Fruit fly (Drosophila melanogaster) whole organism, embryonic: Measurements from ENCODE around the gene CG34238.

Experiments used
- Bdp1 ChIP-seq: fragments of 200-800 bp; sonication (Bioruptor generic); optimal IDR thresholded peaks from 3 replicates; lab custom pipeline; 2016; ENCODE audit warnings: missing biosample characterization, missing genetic modification characterization
- CG10366 ChIP-seq: fragments of 200-800 bp; sonication (Bioruptor generic); IDR thresholded peaks from 2 replicates; pipeline ENCODE4 v1.3.6; 2022; ENCODE audit warnings: missing biosample characterization, missing genetic modification characterization
- CG10462 ChIP-seq: fragments of 200-800 bp; sonication (Bioruptor generic); optimal IDR thresholded peaks from 2 replicates; lab custom pipeline; 2016; ENCODE audit warnings: missing biosample characterization, missing genetic modification characterization
- CG10543 ChIP-seq: fragments of 200-800 bp; sonication (Bioruptor generic); optimal IDR thresholded peaks from 3 replicates; lab custom pipeline; 2017; ENCODE audit warnings: missing biosample characterization, mild to moderate bottlenecking, missing genetic modification characterization, moderate library complexity
- CG11456 ChIP-seq: fragments of 200-800 bp; sonication (Bioruptor generic); IDR thresholded peaks from 3 replicates; pipeline ENCODE4 v1.3.6; 2022; ENCODE audit warnings: missing biosample characterization, missing genetic modification characterization
- CG12744 ChIP-seq: fragments of 200-800 bp; sonication (Bioruptor generic); optimal IDR thresholded peaks from 2 replicates; lab custom pipeline; 2016; ENCODE audit warnings: missing biosample characterization, missing genetic modification characterization
- CG14050 ChIP-seq: fragments of 200-800 bp; sonication (Bioruptor generic); IDR thresholded peaks from 3 replicates; pipeline ENCODE4 v1.3.6; 2022; ENCODE audit warnings: missing biosample characterization, missing genetic modification characterization
- CG14441 ChIP-seq: fragments of 200-800 bp; sonication (Bioruptor generic); IDR thresholded peaks from 2 replicates; pipeline ENCODE4 v1.3.6; 2022; ENCODE audit warnings: missing biosample characterization, missing genetic modification characterization
- CG14667 ChIP-seq: fragments of 200-800 bp; sonication (Bioruptor generic); IDR thresholded peaks from 2 replicates; pipeline ENCODE4 v1.3.6; 2022; ENCODE audit warnings: missing biosample characterization, missing genetic modification characterization
- CG15514 ChIP-seq: fragments of 200-800 bp; sonication (Bioruptor generic); optimal IDR thresholded peaks from 3 replicates; lab custom pipeline; 2017; ENCODE audit warnings: missing biosample characterization, missing genetic modification characterization, mild to moderate bottlenecking, moderate library complexity, missing genetic modification reagents
- CG2202 ChIP-seq: fragments of 200-800 bp; sonication (Bioruptor generic); optimal IDR thresholded peaks from 2 replicates; lab custom pipeline; 2018; ENCODE audit warnings: missing biosample characterization, mild to moderate bottlenecking, missing genetic modification characterization
- CG2889 ChIP-seq: fragments of 200-800 bp; sonication (Bioruptor generic); IDR thresholded peaks from 3 replicates; pipeline ENCODE4 v1.3.6; 2022; ENCODE audit warnings: missing biosample characterization, missing genetic modification characterization
- CG30403 ChIP-seq: fragments of 200-800 bp; sonication (Bioruptor generic); optimal IDR thresholded peaks from 3 replicates; lab custom pipeline; 2016; ENCODE audit warnings: missing biosample characterization, missing genetic modification characterization
- CG3163 ChIP-seq: fragments of 200-800 bp; sonication (Bioruptor generic); optimal IDR thresholded peaks from 3 replicates; lab custom pipeline; 2016; ENCODE audit warnings: missing biosample characterization, missing genetic modification characterization
- CG3281 ChIP-seq: fragments of 200-800 bp; sonication (Bioruptor generic); optimal IDR thresholded peaks from 3 replicates; lab custom pipeline; 2017; ENCODE audit warnings: missing biosample characterization, mild to moderate bottlenecking, missing genetic modification characterization
- CG4424 ChIP-seq: fragments of 200-800 bp; sonication (Bioruptor generic); optimal IDR thresholded peaks from 3 replicates; lab custom pipeline; 2016; ENCODE audit warnings: missing biosample characterization, missing genetic modification characterization
- CG7786 ChIP-seq: fragments of 200-800 bp; sonication (Bioruptor generic); optimal IDR thresholded peaks from 2 replicates; lab custom pipeline; 2016; ENCODE audit warnings: missing biosample characterization, missing genetic modification characterization
- CG9817 ChIP-seq: fragments of 200-800 bp; sonication (Bioruptor generic); optimal IDR thresholded peaks from 2 replicates; lab custom pipeline; 2018; ENCODE audit warnings: missing biosample characterization, mild to moderate bottlenecking, missing genetic modification characterization, moderate library complexity
- Dad ChIP-seq: fragments of 200-800 bp; sonication (Bioruptor generic); optimal IDR thresholded peaks from 3 replicates; lab custom pipeline; 2016; ENCODE audit warnings: missing biosample characterization, missing genetic modification characterization
- Doc3 ChIP-seq: fragments of 200-800 bp; sonication (Bioruptor generic); IDR thresholded peaks from 3 replicates; pipeline ENCODE4 v1.3.6; 2022; ENCODE audit warnings: missing biosample characterization, missing genetic modification characterization; ENCODE audit not compliant: partially characterized antibody
- Dp ChIP-seq: fragments of 200-800 bp; sonication (Bioruptor generic); optimal IDR thresholded peaks from 2 replicates; lab custom pipeline; 2018; ENCODE audit warnings: missing biosample characterization, mild to moderate bottlenecking, missing genetic modification characterization, moderate library complexity
- H15 ChIP-seq: fragments of 200-800 bp; sonication (Bioruptor generic); IDR thresholded peaks from 3 replicates; pipeline ENCODE4 v1.3.6; 2022; ENCODE audit warnings: missing biosample characterization, missing genetic modification characterization
- HLH54F ChIP-seq: fragments of 200-800 bp; sonication (Bioruptor generic); optimal IDR thresholded peaks from 3 replicates; lab custom pipeline; 2016; ENCODE audit warnings: missing biosample characterization, missing genetic modification characterization
- Kr ChIP-seq: fragments of 200-800 bp; sonication (Bioruptor generic); optimal IDR thresholded peaks from 2 replicates; lab custom pipeline; 2017; ENCODE audit warnings: missing biosample characterization, mild to moderate bottlenecking, missing genetic modification characterization
- Lim3 ChIP-seq: fragments of 200-800 bp; sonication (Bioruptor generic); IDR thresholded peaks from 2 replicates; pipeline ENCODE4 v1.3.6; 2022; ENCODE audit warnings: missing biosample characterization, missing genetic modification characterization
- Lpt ChIP-seq: fragments of >200 bp; optimal IDR thresholded peaks from 2 replicates; lab custom pipeline; 2018; ENCODE audit warnings: missing biosample characterization, missing genetic modification characterization
- Mrtf ChIP-seq: fragments of 200-800 bp; sonication (Bioruptor generic); IDR thresholded peaks from 3 replicates; pipeline ENCODE4 v1.3.6; 2022; ENCODE audit warnings: missing biosample characterization, missing genetic modification characterization
- Stat92E ChIP-seq, 3 experiments: fragments of >200 bp in 2 of 3; fragments of 200-800 bp in 1 of 3; sonication (Bioruptor generic) in 1 of 3; optimal IDR thresholded peaks; 2 replicates each; lab custom pipeline; 2017 to 2019; ENCODE audit warnings: missing biosample characterization in 3 of 3, missing genetic modification characterization in 3 of 3, mild to moderate bottlenecking in 1 of 3, moderate library complexity in 1 of 3
- Taf1 ChIP-seq: fragments of 200-800 bp; sonication (Bioruptor generic); IDR thresholded peaks from 2 replicates; pipeline ENCODE4 v1.3.6; 2022; ENCODE audit warnings: missing biosample characterization, missing genetic modification characterization
- Xrp1 ChIP-seq: fragments of 200-800 bp; sonication (Bioruptor generic); IDR thresholded peaks from 2 replicates; pipeline ENCODE4 v1.3.6; 2022; ENCODE audit warnings: missing biosample characterization, missing genetic modification characterization
- br ChIP-seq: fragments of >200 bp; optimal IDR thresholded peaks from 2 replicates; lab custom pipeline; 2017
- bsh ChIP-seq, 2 experiments: fragments of 200-800 bp; sonication (Bioruptor generic); optimal IDR thresholded peaks; 2 replicates each; lab custom pipeline; 2017 to 2018; ENCODE audit warnings: mild to moderate bottlenecking in 2 of 2, missing biosample characterization in 2 of 2, missing genetic modification characterization in 2 of 2, moderate library complexity in 1 of 2
- disco-r ChIP-seq: fragments of 200-800 bp; sonication (Bioruptor generic); optimal IDR thresholded peaks from 2 replicates; lab custom pipeline; 2016; ENCODE audit warnings: missing biosample characterization, missing genetic modification characterization
- fru ChIP-seq: fragments of >200 bp; optimal IDR thresholded peaks from 2 replicates; lab custom pipeline; 2017
- gcm ChIP-seq: fragments of 200-800 bp; sonication (Bioruptor generic); optimal IDR thresholded peaks from 2 replicates; lab custom pipeline; 2019; ENCODE audit warnings: missing biosample characterization, mild to moderate bottlenecking, missing genetic modification characterization, moderate library complexity
- jumu ChIP-seq: fragments of 200-800 bp; sonication (Bioruptor generic); optimal IDR thresholded peaks from 3 replicates; lab custom pipeline; 2016; ENCODE audit warnings: missing biosample characterization, missing genetic modification characterization
- lola ChIP-seq, 3 experiments: fragments of >200 bp in 2 of 3; fragments of 200-800 bp in 1 of 3; sonication (Bioruptor generic) in 1 of 3; optimal IDR thresholded peaks; 2 replicates each; lab custom pipeline; 2017 to 2019; ENCODE audit warnings: missing biosample characterization in 3 of 3, missing genetic modification characterization in 3 of 3, mild to moderate bottlenecking in 1 of 3, moderate library complexity in 1 of 3
- lov ChIP-seq, 2 experiments: fragments of 200-800 bp in 1 of 2; fragments of >200 bp in 1 of 2; sonication (Bioruptor generic) in 1 of 2; IDR thresholded peaks in 1 of 2; optimal IDR thresholded peaks in 1 of 2; 2 replicates in 1 of 2; 3 replicates in 1 of 2; pipeline versions ENCODE4 v1.3.6 to Lab custom; 2017 to 2022; ENCODE audit warnings: missing biosample characterization in 1 of 2, missing genetic modification characterization in 1 of 2
- org-1 ChIP-seq: fragments of 200-800 bp; sonication (Bioruptor generic); optimal IDR thresholded peaks from 2 replicates; lab custom pipeline; 2017; ENCODE audit warnings: missing biosample characterization, missing genetic modification characterization
- pros ChIP-seq: fragments of 200-800 bp; sonication (Bioruptor generic); optimal IDR thresholded peaks from 3 replicates; lab custom pipeline; 2019; ENCODE audit warnings: missing biosample characterization, mild to moderate bottlenecking, missing genetic modification characterization, moderate library complexity
- run ChIP-seq: fragments of 200-800 bp; sonication (Bioruptor generic); optimal IDR thresholded peaks from 3 replicates; lab custom pipeline; 2018; ENCODE audit warnings: missing biosample characterization, mild to moderate bottlenecking, missing genetic modification characterization
- sc ChIP-seq, 3 experiments: fragments of >200 bp in 2 of 3; fragments of 200-800 bp in 1 of 3; sonication (Bioruptor generic) in 1 of 3; optimal IDR thresholded peaks; 2 replicates in 2 of 3; 3 replicates in 1 of 3; lab custom pipeline; 2017; ENCODE audit warnings: mild to moderate bottlenecking in 1 of 3, missing biosample characterization in 1 of 3, missing genetic modification characterization in 1 of 3, missing genetic modification reagents in 1 of 3
- schlank ChIP-seq: fragments of 200-800 bp; sonication (Bioruptor generic); optimal IDR thresholded peaks from 2 replicates; lab custom pipeline; 2018; ENCODE audit warnings: missing biosample characterization, mild to moderate bottlenecking, missing genetic modification characterization
- sens ChIP-seq: fragments of 200-800 bp; sonication (Bioruptor generic); peaks from one replicate; lab custom pipeline; 2016; ENCODE audit warnings: missing biosample characterization, missing genetic modification characterization
- sima ChIP-seq: fragments of 200-800 bp; sonication (Bioruptor generic); optimal IDR thresholded peaks from 2 replicates; lab custom pipeline; 2016; ENCODE audit warnings: missing biosample characterization, missing genetic modification characterization
- stc ChIP-seq: fragments of 200-800 bp; sonication (Bioruptor generic); IDR thresholded peaks from 2 replicates; pipeline ENCODE4 v1.3.6; 2022; ENCODE audit warnings: missing biosample characterization, missing genetic modification characterization
- tna ChIP-seq: fragments of 200-800 bp; sonication (Bioruptor generic); IDR thresholded peaks from 2 replicates; pipeline ENCODE4 v1.3.6; 2022; ENCODE audit warnings: missing biosample characterization, missing genetic modification characterization; ENCODE audit not compliant: partially characterized antibody
- twi ChIP-seq: fragments of 200-800 bp; optimal IDR thresholded peaks from 2 replicates; lab custom pipeline; 2019; ENCODE audit warnings: missing biosample characterization, mild to moderate bottlenecking, missing genetic modification characterization, moderate library complexity
- wek ChIP-seq: fragments of 200-800 bp; sonication (Bioruptor generic); optimal IDR thresholded peaks from 3 replicates; lab custom pipeline; 2018; ENCODE audit warnings: missing biosample characterization, mild to moderate bottlenecking, missing genetic modification characterization, moderate library complexity

CG34238 gene

DNA sequence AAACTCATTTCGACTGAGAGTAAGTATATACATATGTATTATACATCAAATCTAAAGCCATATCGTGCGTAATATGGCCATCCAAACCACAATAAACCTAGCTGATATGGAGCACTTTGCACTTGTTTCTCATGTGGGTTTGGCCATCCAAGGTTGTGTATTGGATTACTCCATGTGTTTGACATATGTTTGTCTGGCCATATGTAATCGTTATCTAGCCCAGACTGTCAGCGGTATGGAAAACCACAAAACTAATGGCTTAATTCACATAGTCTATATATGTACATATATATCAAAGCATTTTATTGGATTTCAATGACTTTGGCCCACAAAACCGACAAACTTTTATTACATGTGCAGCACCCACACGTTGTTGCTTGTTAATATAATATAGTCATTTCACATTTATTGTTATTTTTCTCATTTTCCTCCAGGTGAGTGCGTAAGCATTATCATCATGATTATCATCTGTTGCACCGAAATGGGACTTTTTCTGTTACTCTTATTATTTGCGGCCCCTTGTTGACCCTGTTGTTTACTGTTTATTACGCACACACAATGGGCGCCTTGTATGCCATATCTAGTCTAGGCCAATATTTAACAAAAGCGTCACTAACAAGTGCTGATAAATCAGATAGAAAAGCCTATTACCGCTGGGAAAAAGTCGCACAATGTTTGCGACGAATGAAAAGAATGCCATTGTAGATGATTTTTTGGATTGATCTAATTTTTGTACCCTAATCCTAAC, 30.3 kb downstream of the CG34238 start (continued):
- TF ChIP-seq CG9817 (tag; lab: Kevin White, UChicago) (peak; percentile 45), CG11456 (GFP tag; lab: Robert Waterston, UW) (no peak; the same call in 2 of the 3 replicates), CG14441 (GFP tag; lab: Robert Waterston, UW) (peak; percentile 20; the same call in 1 of the 2 replicates), jumu (GFP tag; lab: Kevin White, UChicago) (no peak), HLH54F (GFP tag; lab: Kevin White, UChicago) (peak; percentile 2), CG10462 (GFP tag; lab: Kevin White, UChicago) (peak; percentile 24), CG10366 (GFP tag; lab: Robert Waterston, UW) (0 out of 2 replicates have a peak, but pooled peaks have one; percentile 15), Doc3 (GFP tag; lab: Robert Waterston, UW) (no peak), CG4424 (GFP tag; lab: Kevin White, UChicago) (peak; percentile 60), Kr (GFP tag; lab: Kevin White, UChicago) (peak; percentile 30), CG3281 (GFP tag; lab: Kevin White, UChicago) (peak; percentile 69), CG3163 (peak; percentile 45), bsh (GFP tag; optimal IDR thresholded peaks at IDR 0.05; lab: Kevin White, UChicago) (peak in 1 of 2 experiments; percentile 72), H15 (no peak), CG30403 (peak; percentile 17), Dad (GFP tag; lab: Kevin White, UChicago) (peak; percentile 11), wek (GFP tag; lab: Kevin White, UChicago) (peak; percentile 77), gcm (peak; percentile 57), Lim3 (GFP tag; lab: Robert Waterston, UW) (no peak), run (tag; lab: Kevin White, UChicago) (peak; percentile 23), fru (lab: Kevin White, UChicago) (no peak), Dp (no peak), Taf1 (GFP tag; lab: Robert Waterston, UW) (no peak), twi (tag; lab: Kevin White, UChicago) (peak; percentile 97), Lpt (GFP tag; lab: Kevin White, UChicago) (no peak), schlank (tag; lab: Kevin White, UChicago) (peak; percentile 78), CG12744 (GFP tag; lab: Kevin White, UChicago) (peak; percentile 53), stc (GFP tag; lab: Robert Waterston, UW) (peak; percentile 51; the same call in 1 of the 2 replicates), Xrp1 (GFP tag; lab: Robert Waterston, UW) (peak; percentile 70), CG15514 (GFP tag; lab: Kevin White, UChicago) (peak; percentile 61), CG10543 (GFP tag; lab: Kevin White, UChicago) (peak; percentile 27), pros (GFP tag; lab: Kevin White, UChicago) (no peak), Stat92E (GFP tag; optimal IDR thresholded peaks at IDR 0.05; lab: Kevin White, UChicago) (no peak), Mrtf (GFP tag; lab: Robert Waterston, UW) (no peak), disco-r (GFP tag; lab: Kevin White, UChicago) (peak; percentile 12), CG2202 (peak; percentile 68), CG7786 (GFP tag; lab: Kevin White, UChicago) (peak; percentile 26), sima (GFP tag; lab: Kevin White, UChicago) (peak; percentile 19), sens (GFP tag; lab: Kevin White, UChicago) (peak; percentile 95), lola (GFP tag; optimal IDR thresholded peaks at IDR 0.05; lab: Kevin White, UChicago) (peak in 1 of 3 experiments; percentile 4), sc (optimal IDR thresholded peaks at IDR 0.05; lab: Kevin White, UChicago) (no peak), sc (GFP tag; optimal IDR thresholded peaks at IDR 0.05; lab: Kevin White, UChicago) (peak; percentile 62), Bdp1 (peak; percentile 51), CG14050 (no peak), br (lab: Kevin White, UChicago) (no peak), CG2889 (GFP tag; lab: Robert Waterston, UW) (no peak), lov (optimal IDR thresholded peaks at IDR 0.05; lab: Kevin White, UChicago) (no peak), lov (GFP tag; IDR thresholded peaks at IDR 0.05; lab: Robert Waterston, UW) (no peak), org-1 (GFP tag; lab: Kevin White, UChicago) (peak; percentile 76), CG14667 (GFP tag; lab: Robert Waterston, UW) (no peak), tna (GFP tag; lab: Robert Waterston, UW) (no peak)
